Fruit fly (Drosophila melanogaster): ENCODE measurements around the gene CG18558.

CG18558 gene

DNA sequence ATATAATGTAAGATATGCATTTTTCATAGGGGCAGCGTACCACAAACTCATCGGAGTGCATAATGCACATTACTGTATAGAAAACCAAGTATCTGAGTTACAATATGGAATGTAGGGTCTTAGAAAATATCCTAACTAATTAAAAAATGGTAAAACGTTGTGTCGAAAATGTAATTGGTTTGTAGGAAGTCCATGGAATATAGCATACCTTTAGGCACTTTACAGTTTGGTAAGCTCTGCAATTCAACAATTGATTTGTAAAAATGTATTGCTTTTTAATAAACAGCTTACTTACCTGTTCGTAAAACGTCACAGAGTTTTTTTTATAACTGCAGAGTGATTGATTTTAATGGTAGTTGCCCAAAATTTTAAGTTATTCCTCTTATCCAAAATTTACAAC is 32.2 kb downstream of the CG18558 start, which contains the start of gene CG2964:
Gene CG2964 (plus strand): TSS at position 301 of the 400 bp plus-strand sequence.
- TF ChIP-seq Hr78 (GFP tag; optimal IDR thresholded peaks at IDR 0.05) (no peak), CG13424 (tag; optimal IDR thresholded peaks at IDR 0.05) (no peak), Usf (GFP tag; optimal IDR thresholded peaks at IDR 0.05) (no peak), crp (GFP tag; optimal IDR thresholded peaks at IDR 0.05) (no peak), C15 (GFP tag; IDR thresholded peaks at IDR 0.05) (no peak), CG2129 (GFP tag; IDR thresholded peaks at IDR 0.05; ENCODE audit: partially characterized antibody) (no peak)

dm6 chr2L:2810831-2811230 is 33.5 kb downstream of the CG18558 start:
- TF ChIP-seq pnt (GFP tag; optimal IDR thresholded peaks at IDR 0.05) = no peak
- TF ChIP-seq gt (GFP tag; IDR thresholded peaks at IDR 0.05) = no peak
- TF ChIP-seq gsb (GFP tag; IDR thresholded peaks at IDR 0.05) = no peak
- no peak for TF ChIP-seq slbo (GFP tag; IDR thresholded peaks at IDR 0.05)
- no peak for TF ChIP-seq ewg (GFP tag; optimal IDR thresholded peaks at IDR 0.05)
- no peak for TF ChIP-seq crc (GFP tag; optimal IDR thresholded peaks at IDR 0.05)
- TF ChIP-seq h (optimal IDR thresholded peaks at IDR 0.05) = no peak
- no peak for TF ChIP-seq D19B (GFP tag; optimal IDR thresholded peaks at IDR 0.05)
- no peak for TF ChIP-seq grn (GFP tag; optimal IDR thresholded peaks at IDR 0.05)

DNA sequence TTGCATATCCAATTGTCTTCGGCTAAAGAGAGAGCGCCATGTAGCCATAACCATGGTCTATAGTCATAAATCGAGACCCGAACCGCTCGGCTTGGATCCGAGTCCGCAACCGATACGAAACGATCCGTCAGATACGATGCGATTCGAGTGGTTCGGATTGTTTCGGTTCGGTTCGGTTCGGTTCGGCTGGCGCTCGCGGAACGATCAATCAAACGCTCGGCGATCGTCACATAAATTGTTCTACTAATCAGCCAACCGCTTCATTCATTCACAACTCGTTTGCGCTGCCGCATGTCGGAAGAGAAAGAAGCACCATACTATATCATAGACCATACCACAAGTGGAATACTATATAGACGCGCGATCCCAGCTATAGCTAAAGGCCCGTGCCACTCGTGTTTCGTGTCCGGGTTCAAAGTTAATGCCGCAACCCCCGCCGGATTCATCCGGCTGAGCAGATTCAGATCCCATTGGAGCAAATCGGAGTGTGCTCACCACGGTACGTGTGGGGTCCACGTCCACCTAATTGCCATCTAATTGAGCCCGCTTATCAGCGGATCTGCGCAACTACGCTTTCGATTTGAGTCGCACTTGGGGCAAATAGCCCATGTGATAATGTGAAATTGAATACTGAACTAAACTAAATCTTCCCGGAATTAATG is 36.1 kb downstream of the CG18558 start:
- TF ChIP-seq sug (tag; optimal IDR thresholded peaks at IDR 0.05) = peak; percentile 90
- peak in 1 of 2 experiments; percentile 33 for TF ChIP-seq Pdp1 (GFP tag; optimal IDR thresholded peaks at IDR 0.05)
- no peak for TF ChIP-seq CG10366 (GFP tag; IDR thresholded peaks at IDR 0.05)
- peak; percentile 4 for TF ChIP-seq CG10543 (GFP tag; optimal IDR thresholded peaks at IDR 0.05)
- TF ChIP-seq CG34376 (GFP tag; optimal IDR thresholded peaks at IDR 0.05) = peak; percentile 42
- 0 out of 4 replicates have a peak, but pooled peaks have one; percentile 43 for TF ChIP-seq chinmo (GFP tag; IDR thresholded peaks at IDR 0.05; ENCODE audit: partially characterized antibody)
- TF ChIP-seq CG5180 (GFP tag; optimal IDR thresholded peaks at IDR 0.05) = peak; percentile 95
- no peak for TF ChIP-seq hth (optimal IDR thresholded peaks at IDR 0.05)
- TF ChIP-seq Nf-YB (GFP tag; optimal IDR thresholded peaks at IDR 0.05) = peak; percentile 44
- TF ChIP-seq CG14050 (GFP tag; IDR thresholded peaks at IDR 0.05) = peak; percentile 56; the same call in 2 of the 3 replicates
- TF ChIP-seq knrl (GFP tag; IDR thresholded peaks at IDR 0.05; ENCODE audit: partially characterized antibody) = 0 out of 3 replicates have a peak, but pooled peaks have one; percentile 21
- TF ChIP-seq lab (GFP tag; optimal IDR thresholded peaks at IDR 0.05) = peak; percentile 75
- peak; percentile 56 for TF ChIP-seq Jarid2 (GFP tag; optimal IDR thresholded peaks at IDR 0.05)
- 0 out of 3 replicates have a peak, but pooled peaks have one; percentile 15 for TF ChIP-seq CG6175 (GFP tag; IDR thresholded peaks at IDR 0.05)
- 0 out of 3 replicates have a peak, but pooled peaks have one; percentile 25 for TF ChIP-seq CG6791 (GFP tag; IDR thresholded peaks at IDR 0.05; ENCODE audit: partially characterized antibody)
- TF ChIP-seq Deaf1 (tag; optimal IDR thresholded peaks at IDR 0.05) = peak; percentile 99
- peak; percentile 37; the same call in 1 of the 2 replicates for TF ChIP-seq CG13287 (GFP tag; IDR thresholded peaks at IDR 0.05; ENCODE audit: partially characterized antibody)
- peak; percentile 17 for TF ChIP-seq caup (GFP tag; optimal IDR thresholded peaks at IDR 0.05; ENCODE audit: severe bottlenecking)
- peak; percentile 58 for TF ChIP-seq Med (GFP tag)
- TF ChIP-seq pnt (GFP tag; optimal IDR thresholded peaks at IDR 0.05) = no peak
- TF ChIP-seq CG18764 (GFP tag; optimal IDR thresholded peaks at IDR 0.05) = no peak
- TF ChIP-seq cad (GFP tag; optimal IDR thresholded peaks at IDR 0.05) = peak; percentile 73
- peak; percentile 21; the same call in 1 of the 2 replicates for TF ChIP-seq CG32532 (GFP tag; IDR thresholded peaks at IDR 0.05)
- no peak for TF ChIP-seq CG16779 (GFP tag; IDR thresholded peaks at IDR 0.05)
- peak; percentile 55 for TF ChIP-seq jing (GFP tag; optimal IDR thresholded peaks at IDR 0.05)
- peak; percentile 38 for TF ChIP-seq cwo (GFP tag; optimal IDR thresholded peaks at IDR 0.05)
- no peak for TF ChIP-seq CG17612 (GFP tag; IDR thresholded peaks at IDR 0.05)
- TF ChIP-seq amos (GFP tag; IDR thresholded peaks at IDR 0.05; ENCODE audit: partially characterized antibody) = peak; percentile 13; the same call in 1 of the 2 replicates
- no peak for TF ChIP-seq CG12219 (GFP tag; optimal IDR thresholded peaks at IDR 0.05)
